Fruit fly (Drosophila melanogaster) whole organism, embryonic: Measurements from ENCODE around the gene Art9.
A peak's percentile ranks its signal among the peaks of the same experiment; 100 is the strongest.

Experiments
- ATbp ChIP-seq: fragments of 200-800 bp; sonication (Bioruptor generic); optimal IDR thresholded peaks from 2 replicates; lab custom pipeline; 2017; ENCODE audit warnings: missing biosample characterization, mild to moderate bottlenecking, missing genetic modification characterization, missing genetic modification reagents
- CG10147 ChIP-seq: fragments of 200-800 bp; sonication (Bioruptor generic); optimal IDR thresholded peaks from 2 replicates; lab custom pipeline; 2019; ENCODE audit warnings: missing biosample characterization, mild to moderate bottlenecking, missing genetic modification characterization, moderate library complexity
- CG10366 ChIP-seq: fragments of 200-800 bp; sonication (Bioruptor generic); IDR thresholded peaks from 2 replicates; pipeline ENCODE4 v1.3.6; 2022; ENCODE audit warnings: missing biosample characterization, missing genetic modification characterization
- CG10431 ChIP-seq: fragments of 200-800 bp; sonication (Bioruptor generic); optimal IDR thresholded peaks from 3 replicates; lab custom pipeline; 2018; ENCODE audit warnings: missing biosample characterization, mild to moderate bottlenecking, missing genetic modification characterization
- CG10543 ChIP-seq: fragments of 200-800 bp; sonication (Bioruptor generic); optimal IDR thresholded peaks from 3 replicates; lab custom pipeline; 2017; ENCODE audit warnings: missing biosample characterization, mild to moderate bottlenecking, missing genetic modification characterization, moderate library complexity
- CG2889 ChIP-seq: fragments of 200-800 bp; sonication (Bioruptor generic); IDR thresholded peaks from 3 replicates; pipeline ENCODE4 v1.3.6; 2022; ENCODE audit warnings: missing biosample characterization, missing genetic modification characterization
- CG4360 ChIP-seq: fragments of 200-800 bp; sonication (Bioruptor generic); IDR thresholded peaks from 2 replicates; pipeline ENCODE4 v1.3.6; 2022; ENCODE audit warnings: missing biosample characterization, missing genetic modification characterization
- CG5180 ChIP-seq: fragments of 200-800 bp; sonication (Bioruptor generic); optimal IDR thresholded peaks from 3 replicates; lab custom pipeline; 2017; ENCODE audit warnings: missing biosample characterization, missing genetic modification characterization, mild to moderate bottlenecking, moderate library complexity, missing genetic modification reagents
- CG7928 ChIP-seq: fragments of 200-800 bp; sonication (Bioruptor generic); optimal IDR thresholded peaks from 2 replicates; lab custom pipeline; 2017; ENCODE audit warnings: missing biosample characterization, mild to moderate bottlenecking, missing genetic modification characterization
- CG9727 ChIP-seq: fragments of 200-800 bp; sonication (Bioruptor generic); optimal IDR thresholded peaks from 3 replicates; lab custom pipeline; 2017; ENCODE audit warnings: missing biosample characterization, mild to moderate bottlenecking, missing genetic modification characterization
- CTCF ChIP-seq: fragments of 200-800 bp; sonication (Bioruptor generic); optimal IDR thresholded peaks from 2 replicates; lab custom pipeline; 2017; ENCODE audit warnings: missing biosample characterization, mild to moderate bottlenecking, missing genetic modification characterization, moderate library complexity
- CoRest ChIP-seq: fragments of 200-800 bp; sonication (Bioruptor generic); optimal IDR thresholded peaks from 3 replicates; lab custom pipeline; 2018; ENCODE audit warnings: missing biosample characterization, mild to moderate bottlenecking, missing genetic modification characterization, moderate library complexity
- Eip74EF ChIP-seq, 2 experiments: fragments of 200-800 bp in 1 of 2; fragments of >200 bp in 1 of 2; sonication (Bioruptor generic) in 1 of 2; optimal IDR thresholded peaks; 2 replicates each; lab custom pipeline; 2017 to 2019; ENCODE audit warnings: missing biosample characterization in 2 of 2, missing genetic modification characterization in 2 of 2, mild to moderate bottlenecking in 1 of 2, moderate library complexity in 1 of 2
- Ets65A ChIP-seq: fragments of 200-800 bp; sonication (Bioruptor generic); peaks from one replicate; lab custom pipeline; 2016; ENCODE audit warnings: missing biosample characterization, missing genetic modification characterization
- GATAe ChIP-seq: fragments of 200-800 bp; sonication (Bioruptor generic); conservative IDR thresholded peaks from 2 replicates; pipeline ENCODE4 v1.3.6; 2022; ENCODE audit warnings: missing biosample characterization, missing genetic modification characterization
- H2.0 ChIP-seq: fragments of 200-800 bp; sonication (Bioruptor generic); IDR thresholded peaks from 2 replicates; pipeline ENCODE4 v1.3.6; 2022; ENCODE audit warnings: missing biosample characterization, missing genetic modification characterization
- HLH4C ChIP-seq: fragments of 200-800 bp; sonication (Bioruptor generic); IDR thresholded peaks from 3 replicates; pipeline ENCODE4 v1.3.6; 2022; ENCODE audit warnings: missing biosample characterization, missing genetic modification characterization; ENCODE audit not compliant: partially characterized antibody
- Neu2 ChIP-seq: fragments of 200-800 bp; sonication (Bioruptor generic); optimal IDR thresholded peaks from 3 replicates; lab custom pipeline; 2016; ENCODE audit warnings: missing biosample characterization, missing genetic modification characterization, borderline replicate concordance
- Nf-YB ChIP-seq: fragments of 200-800 bp; sonication (Bioruptor generic); optimal IDR thresholded peaks from 3 replicates; lab custom pipeline; 2019; ENCODE audit warnings: missing biosample characterization, mild to moderate bottlenecking, missing genetic modification characterization, moderate library complexity
- Nf-YC ChIP-seq: fragments of 200-800 bp; optimal IDR thresholded peaks from 3 replicates; lab custom pipeline; 2019; ENCODE audit warnings: missing biosample characterization, mild to moderate bottlenecking, missing genetic modification characterization, moderate library complexity
- ac ChIP-seq: fragments of 200-800 bp; sonication (Bioruptor generic); optimal IDR thresholded peaks from 3 replicates; lab custom pipeline; 2017; ENCODE audit warnings: missing biosample characterization, mild to moderate bottlenecking, missing genetic modification characterization
- bcd ChIP-seq: fragments of 200-800 bp; sonication (Bioruptor generic); optimal IDR thresholded peaks from 2 replicates; lab custom pipeline; 2017; ENCODE audit warnings: missing biosample characterization, mild to moderate bottlenecking, missing genetic modification characterization
- chm ChIP-seq: fragments of 200-800 bp; sonication (Bioruptor generic); IDR thresholded peaks from 2 replicates; pipeline ENCODE4 v1.3.6; 2022; ENCODE audit warnings: missing biosample characterization, missing genetic modification characterization
- ci ChIP-seq: fragments of 200-800 bp; sonication (Bioruptor generic); IDR thresholded peaks from 3 replicates; pipeline ENCODE4 v1.3.6; 2022; ENCODE audit warnings: missing biosample characterization, missing genetic modification characterization
- crol ChIP-seq: fragments of 200-800 bp; sonication (Bioruptor generic); IDR thresholded peaks from 2 replicates; pipeline ENCODE4 v1.3.6; 2022; ENCODE audit warnings: missing biosample characterization, missing genetic modification characterization
- cwo ChIP-seq: fragments of 200-800 bp; sonication (Bioruptor generic); optimal IDR thresholded peaks from 3 replicates; lab custom pipeline; 2017; ENCODE audit warnings: missing biosample characterization, missing genetic modification characterization, mild to moderate bottlenecking, moderate library complexity, missing genetic modification reagents
- dmrt11E ChIP-seq: fragments of 200-800 bp; sonication (Bioruptor generic); optimal IDR thresholded peaks from 3 replicates; lab custom pipeline; 2018; ENCODE audit warnings: missing biosample characterization, mild to moderate bottlenecking, missing genetic modification characterization, moderate library complexity
- eve ChIP-seq, 2 experiments: fragments of >200 bp; optimal IDR thresholded peaks; 2 replicates each; lab custom pipeline; 2017; ENCODE audit warnings: missing biosample characterization in 2 of 2, missing genetic modification characterization in 2 of 2
- ewg ChIP-seq: fragments of 200-800 bp; sonication (Bioruptor generic); optimal IDR thresholded peaks from 3 replicates; lab custom pipeline; 2017; ENCODE audit warnings: mild to moderate bottlenecking, missing biosample characterization, missing genetic modification reagents, missing genetic modification characterization
- gsb-n ChIP-seq: fragments of 200-800 bp; sonication (Bioruptor generic); optimal IDR thresholded peaks from 3 replicates; lab custom pipeline; 2018; ENCODE audit warnings: missing biosample characterization, mild to moderate bottlenecking, missing genetic modification characterization
- inv ChIP-seq: fragments of 200-800 bp; sonication (Bioruptor generic); IDR thresholded peaks from 2 replicates; pipeline ENCODE4 v1.3.6; 2022; ENCODE audit warnings: missing biosample characterization, missing genetic modification characterization; ENCODE audit not compliant: partially characterized antibody
- kah ChIP-seq: fragments of 200-800 bp; sonication (Bioruptor generic); optimal IDR thresholded peaks from 2 replicates; lab custom pipeline; 2018; ENCODE audit warnings: missing biosample characterization, mild to moderate bottlenecking, missing genetic modification characterization
- mirr ChIP-seq: fragments of 200-800 bp; sonication (Bioruptor generic); optimal IDR thresholded peaks from 3 replicates; lab custom pipeline; 2018; ENCODE audit warnings: missing biosample characterization, mild to moderate bottlenecking, missing genetic modification characterization
- org-1 ChIP-seq: fragments of 200-800 bp; sonication (Bioruptor generic); optimal IDR thresholded peaks from 2 replicates; lab custom pipeline; 2017; ENCODE audit warnings: missing biosample characterization, missing genetic modification characterization
- salm ChIP-seq: fragments of 200-800 bp; sonication (Bioruptor generic); optimal IDR thresholded peaks from 2 replicates; lab custom pipeline; 2018; ENCODE audit warnings: missing biosample characterization, mild to moderate bottlenecking, missing genetic modification characterization
- sens ChIP-seq: fragments of 200-800 bp; sonication (Bioruptor generic); peaks from one replicate; lab custom pipeline; 2016; ENCODE audit warnings: missing biosample characterization, missing genetic modification characterization
- slou ChIP-seq: fragments of 200-800 bp; sonication (Bioruptor generic); optimal IDR thresholded peaks from 3 replicates; lab custom pipeline; 2016; ENCODE audit warnings: missing biosample characterization, missing genetic modification characterization
- sqz ChIP-seq: fragments of 200-800 bp; sonication (Bioruptor generic); optimal IDR thresholded peaks from 3 replicates; lab custom pipeline; 2018; ENCODE audit warnings: missing biosample characterization, mild to moderate bottlenecking, missing genetic modification characterization
- stwl ChIP-seq: fragments of 200-800 bp; sonication (Bioruptor generic); optimal IDR thresholded peaks from 3 replicates; lab custom pipeline; 2018; ENCODE audit warnings: missing biosample characterization, mild to moderate bottlenecking, missing genetic modification characterization, moderate library complexity
- trem ChIP-seq: fragments of 200-800 bp; optimal IDR thresholded peaks from 3 replicates; lab custom pipeline; 2019; ENCODE audit warnings: missing biosample characterization, mild to moderate bottlenecking, missing genetic modification characterization, moderate library complexity
- tup ChIP-seq: fragments of 200-800 bp; sonication (Bioruptor generic); optimal IDR thresholded peaks from 2 replicates; lab custom pipeline; 2016; ENCODE audit warnings: missing biosample characterization, mild to moderate bottlenecking, missing genetic modification characterization, moderate library complexity
- zen ChIP-seq: fragments of 200-800 bp; sonication (Bioruptor generic); optimal IDR thresholded peaks from 3 replicates; lab custom pipeline; 2018; ENCODE audit warnings: missing biosample characterization, mild to moderate bottlenecking, missing genetic modification characterization, moderate library complexity
- zfh2 ChIP-seq: fragments of 200-800 bp; sonication (Bioruptor generic); optimal IDR thresholded peaks from 2 replicates; lab custom pipeline; 2016; ENCODE audit warnings: missing biosample characterization, missing genetic modification characterization

The Art9 gene

DNA sequence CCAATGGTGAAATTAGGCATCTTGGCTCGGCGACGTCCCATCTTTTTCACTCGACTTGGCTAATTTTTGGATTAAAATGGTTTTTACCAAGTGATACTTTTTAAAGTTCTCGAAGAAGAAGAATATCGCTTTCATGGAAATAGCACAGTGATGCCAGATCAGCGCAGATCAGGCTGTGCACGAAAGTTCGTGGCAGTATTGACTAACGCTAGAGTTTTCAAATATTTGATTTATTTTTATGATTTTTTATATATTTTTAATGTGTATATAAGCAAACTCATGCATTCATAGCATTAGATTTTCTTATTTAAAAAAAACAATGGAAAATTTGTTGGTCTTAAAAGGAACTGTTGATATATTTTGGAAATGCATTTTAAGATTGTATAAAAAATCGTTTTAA lies 7.8 kb upstream of the Art9 start, which contains the start of gene CG9926:
Gene CG9926 (minus strand): TSS at position 101 of the 400 bp plus-strand sequence.
- TF ChIP-seq zfh2 (GFP tag; lab: Kevin White, UChicago) (no peak), stwl (tag; lab: Kevin White, UChicago) (peak; percentile 55), bcd (no peak)
- TF ChIP-seq, all 482 proteins: peak for 1

DNA sequence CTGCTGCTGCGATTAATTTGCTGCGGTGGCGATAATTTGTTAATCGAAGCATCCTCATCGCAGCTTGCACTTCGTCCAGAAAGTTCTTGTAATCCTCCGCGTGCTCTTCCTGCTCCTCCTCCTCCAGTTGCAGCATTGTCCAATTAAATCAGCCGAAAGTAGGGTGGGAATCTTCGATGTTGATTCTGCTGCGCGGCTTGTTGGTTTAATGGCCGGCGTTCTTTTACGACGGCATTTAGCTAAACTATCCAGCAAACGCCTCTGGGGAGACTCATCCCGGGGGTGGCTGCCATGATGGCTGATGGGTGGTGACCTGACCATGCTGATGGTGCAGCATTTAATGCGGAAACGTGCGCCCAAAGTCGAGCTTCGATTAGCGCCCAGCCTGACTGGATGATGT lies 6.3 kb upstream of the Art9 start:
- TF ChIP-seq chm (peak; percentile 25; the same call in 1 of the 2 replicates), CG10147 (GFP tag; lab: Kevin White, UChicago) (no peak), CoRest (tag; lab: Kevin White, UChicago) (no peak), Ets65A (no peak), Nf-YB (GFP tag; lab: Kevin White, UChicago) (peak; percentile 76), HLH4C (GFP tag; lab: Robert Waterston, UW) (no peak), GATAe (GFP tag; lab: Robert Waterston, UW) (no peak), CG5180 (GFP tag; lab: Kevin White, UChicago) (no peak), Nf-YC (tag; lab: Kevin White, UChicago) (peak; percentile 71), kah (no peak), crol (GFP tag; lab: Robert Waterston, UW) (no peak)

- TF ChIP-seq CG10366 (GFP tag; lab: Robert Waterston, UW) = no peak
- TF ChIP-seq mirr (GFP tag; lab: Kevin White, UChicago) = no peak
- no peak for TF ChIP-seq slou (GFP tag; lab: Kevin White, UChicago)
- no peak for TF ChIP-seq H2.0 (GFP tag; lab: Robert Waterston, UW)
- TF ChIP-seq CG9727 = no peak
- no peak for TF ChIP-seq inv
- peak; percentile 4 for TF ChIP-seq zen
- TF ChIP-seq CTCF = peak; percentile 66
- no peak for TF ChIP-seq ewg (GFP tag; lab: Kevin White, UChicago)
Measured at dm6 chr3R:13948237-13948636, 5.0 kb upstream of the Art9 start, which contains the start of gene CG31517. TSS of gene CG31517 (plus strand) at chr3R:13948420.

dm6 chr3R:13947415-13947814 lies 4.2 kb upstream of the Art9 start:
- 0 out of 2 replicates have a peak, but pooled peaks have one; percentile 13 for TF ChIP-seq CG4360 (GFP tag; lab: Robert Waterston, UW)
- TF ChIP-seq inv = no peak
- peak; percentile 77 for TF ChIP-seq Nf-YB (GFP tag; lab: Kevin White, UChicago)
- TF ChIP-seq trem (tag; lab: Kevin White, UChicago) = no peak
- no peak for TF ChIP-seq tup (GFP tag; lab: Kevin White, UChicago)
- peak in 1 of 2 experiments; percentile 3 for TF ChIP-seq eve (GFP tag; optimal IDR thresholded peaks at IDR 0.05; lab: Kevin White, UChicago)
- TF ChIP-seq ac (GFP tag; lab: Kevin White, UChicago) = no peak
- TF ChIP-seq CG10543 (GFP tag; lab: Kevin White, UChicago) = no peak
- peak; percentile 14 for TF ChIP-seq gsb-n (tag; lab: Kevin White, UChicago)
- TF ChIP-seq CG10431 (GFP tag; lab: Kevin White, UChicago) = no peak
- no peak for TF ChIP-seq Neu2
- TF ChIP-seq cwo (GFP tag; lab: Kevin White, UChicago) = no peak
- TF ChIP-seq ci = 0 out of 3 replicates have a peak, but pooled peaks have one; percentile 18
- no peak for TF ChIP-seq salm (tag; lab: Kevin White, UChicago)
- no peak for TF ChIP-seq CG7928 (GFP tag; lab: Kevin White, UChicago)
- peak; percentile 75 for TF ChIP-seq sens (GFP tag; lab: Kevin White, UChicago)
- no peak for TF ChIP-seq dmrt11E
- TF ChIP-seq sqz (GFP tag; lab: Kevin White, UChicago) = peak; percentile 79
- no peak for TF ChIP-seq Eip74EF (GFP tag; optimal IDR thresholded peaks at IDR 0.05; lab: Kevin White, UChicago)
- no peak for TF ChIP-seq org-1 (GFP tag; lab: Kevin White, UChicago)
- TF ChIP-seq ATbp = no peak
- peak; percentile 55 for TF ChIP-seq Nf-YC (tag; lab: Kevin White, UChicago)
- 0 out of 3 replicates have a peak, but pooled peaks have one; percentile 26 for TF ChIP-seq CG2889 (GFP tag; lab: Robert Waterston, UW)
